Worm (Caenorhabditis elegans) whole organism, mixed stage, embryonic: ENCODE measurements around the gene oac-4.
A peak's percentile ranks its signal among the peaks of the same experiment; 100 is the strongest.

Source experiments
- bed-3 ChIP-seq: fragments of 200-800 bp; sonication (Bioruptor generic); optimal IDR thresholded peaks from 3 replicates; lab custom pipeline; 2018; ENCODE audit warnings: mild to moderate bottlenecking, missing genetic modification characterization, moderate library complexity, missing compliant biosample characterization
- blmp-1 ChIP-seq: fragments of 150-350 bp; optimal IDR thresholded peaks from 2 replicates; lab custom pipeline; 2014; ENCODE audit warnings: missing biosample characterization, missing genetic modification characterization
- ceh-39 ChIP-seq: fragments of 150-350 bp; optimal IDR thresholded peaks from 2 replicates; lab custom pipeline; 2014; ENCODE audit warnings: missing biosample characterization, missing genetic modification characterization
- ceh-43 ChIP-seq: fragments of 200-800 bp; sonication (Bioruptor generic); optimal IDR thresholded peaks from 2 replicates; lab custom pipeline; 2018; ENCODE audit warnings: mild to moderate bottlenecking, missing genetic modification characterization, moderate library complexity, missing compliant biosample characterization
- ceh-83 ChIP-seq: fragments of 200-800 bp; sonication (Bioruptor generic); optimal IDR thresholded peaks from 2 replicates; lab custom pipeline; 2018; ENCODE audit warnings: mild to moderate bottlenecking, missing genetic modification characterization, missing compliant biosample characterization
- ces-1 ChIP-seq: fragments of 150-350 bp; optimal IDR thresholded peaks from 2 replicates; lab custom pipeline; 2014; ENCODE audit warnings: missing biosample characterization, missing genetic modification reagents, missing genetic modification characterization
- cnd-1 ChIP-seq: fragments of 200-800 bp; sonication (Bioruptor generic); optimal IDR thresholded peaks from 2 replicates; lab custom pipeline; 2018; ENCODE audit warnings: mild to moderate bottlenecking, missing genetic modification characterization, missing compliant biosample characterization
- elt-1 ChIP-seq: sonication (generic microtip); optimal IDR thresholded peaks from 2 replicates; lab custom pipeline; 2017; ENCODE audit warnings: missing genetic modification characterization, mild to moderate bottlenecking, missing compliant biosample characterization, antibody characterized with exemption, moderate library complexity, borderline replicate concordance; ENCODE audit not compliant: insufficient read depth
- elt-3 ChIP-seq: fragments of 150-350 bp; optimal IDR thresholded peaks from 2 replicates; lab custom pipeline; 2014; ENCODE audit warnings: missing biosample characterization, missing genetic modification characterization
- flh-1 ChIP-seq: fragments of 200-800 bp; sonication (Bioruptor generic); optimal IDR thresholded peaks from 2 replicates; lab custom pipeline; 2018; ENCODE audit warnings: mild to moderate bottlenecking, missing genetic modification characterization, moderate library complexity, missing compliant biosample characterization
- ham-2 ChIP-seq: fragments of 200-800 bp; sonication (Bioruptor generic); optimal IDR thresholded peaks from 2 replicates; lab custom pipeline; 2018; ENCODE audit warnings: mild to moderate bottlenecking, missing genetic modification characterization, missing compliant biosample characterization
- hlh-1 ChIP-seq: fragments of 150-350 bp; optimal IDR thresholded peaks from 2 replicates; lab custom pipeline; 2014; ENCODE audit warnings: missing biosample characterization, missing genetic modification reagents, missing genetic modification characterization
- lin-32 ChIP-seq: fragments of 200-800 bp; sonication (Bioruptor generic); optimal IDR thresholded peaks from 2 replicates; lab custom pipeline; 2018; ENCODE audit warnings: mild to moderate bottlenecking, missing genetic modification characterization, missing compliant biosample characterization
- lsy-2 ChIP-seq: fragments of 150-350 bp; optimal IDR thresholded peaks from 2 replicates; lab custom pipeline; 2014; ENCODE audit warnings: missing biosample characterization, missing genetic modification characterization
- mab-5 ChIP-seq: fragments of 150-350 bp; optimal IDR thresholded peaks from 2 replicates; lab custom pipeline; 2014; ENCODE audit warnings: missing biosample characterization, missing genetic modification characterization
- mep-1 ChIP-seq: fragments of 150-350 bp; optimal IDR thresholded peaks from 2 replicates; lab custom pipeline; 2017; ENCODE audit warnings: missing biosample characterization, missing genetic modification reagents, missing genetic modification characterization, inconsistent platforms
- mls-2 ChIP-seq: sonication (generic microtip); optimal IDR thresholded peaks from 2 replicates; lab custom pipeline; 2016; ENCODE audit warnings: mild to moderate bottlenecking, missing genetic modification characterization, moderate library complexity, missing compliant biosample characterization
- nhr-12 ChIP-seq: fragments of 150-350 bp; optimal IDR thresholded peaks from 2 replicates; lab custom pipeline; 2014; ENCODE audit warnings: missing biosample characterization, missing genetic modification characterization
- nhr-237 ChIP-seq: fragments of 150-350 bp; optimal IDR thresholded peaks from 2 replicates; lab custom pipeline; 2014; ENCODE audit warnings: missing biosample characterization, missing genetic modification characterization
- nhr-28 ChIP-seq: fragments of 150-350 bp; optimal IDR thresholded peaks from 2 replicates; lab custom pipeline; 2014; ENCODE audit warnings: missing biosample characterization, missing genetic modification characterization
- nhr-76 ChIP-seq: sonication (generic microtip); optimal IDR thresholded peaks from 2 replicates; lab custom pipeline; 2017; ENCODE audit warnings: missing biosample characterization, missing genetic modification characterization
- pha-4 ChIP-seq: fragments of 150-350 bp; optimal IDR thresholded peaks from 2 replicates; lab custom pipeline; 2018; ENCODE audit warnings: missing biosample characterization, missing genetic modification reagents, missing genetic modification characterization
- sem-2 ChIP-seq: fragments of 200-800 bp; sonication (Bioruptor generic); optimal IDR thresholded peaks from 2 replicates; lab custom pipeline; 2018; ENCODE audit warnings: mild to moderate bottlenecking, missing genetic modification characterization, missing compliant biosample characterization
- snpc-4 ChIP-seq: fragments of 150-350 bp; optimal IDR thresholded peaks from 2 replicates; lab custom pipeline; 2014; ENCODE audit warnings: missing biosample characterization, missing genetic modification characterization
- sptf-1 ChIP-seq: sonication (generic microtip); optimal IDR thresholded peaks from 2 replicates; lab custom pipeline; 2017; ENCODE audit warnings: mild to moderate bottlenecking, missing genetic modification characterization, moderate library complexity, missing compliant biosample characterization
- unc-120 ChIP-seq: sonication (generic microtip); optimal IDR thresholded peaks from 2 replicates; lab custom pipeline; 2017; ENCODE audit warnings: missing genetic modification characterization, missing compliant biosample characterization; ENCODE audit not compliant: poor library complexity, severe bottlenecking
- unc-62 ChIP-seq: fragments of 150-350 bp; optimal IDR thresholded peaks from 2 replicates; lab custom pipeline; 2014; ENCODE audit warnings: missing biosample characterization, missing genetic modification reagents, missing genetic modification characterization
- zip-8 ChIP-seq: fragments of 150-350 bp; optimal IDR thresholded peaks from 2 replicates; lab custom pipeline; 2014; ENCODE audit warnings: missing biosample characterization, missing genetic modification characterization
- ztf-11 ChIP-seq: fragments of 150-350 bp; optimal IDR thresholded peaks from 2 replicates; lab custom pipeline; 2014; ENCODE audit warnings: missing biosample characterization, missing genetic modification characterization

Gene oac-4

ce11 chrII:3852654-3853053 is 16.8 kb upstream of the oac-4 start, which contains the start of gene nhr-257:
nhr-257 (plus strand) TSS chrII:3852954.
- no peak for TF ChIP-seq unc-62 (GFP tag; lab: Kevin White, UChicago)
- TF ChIP-seq lsy-2 = no peak
- TF ChIP-seq unc-120 (tag; lab: Kevin White, UChicago) = no peak
- TF ChIP-seq cnd-1 (tag; lab: Kevin White, UChicago) = no peak
- no peak for TF ChIP-seq ceh-39 (tag; lab: Kevin White, UChicago)
- no peak for TF ChIP-seq ham-2 (GFP tag; lab: Kevin White, UChicago)
- no peak for TF ChIP-seq lin-32 (GFP tag; lab: Kevin White, UChicago)
- TF ChIP-seq elt-3 (tag; lab: Kevin White, UChicago) = no peak
- TF ChIP-seq mab-5 = no peak
- no peak for TF ChIP-seq flh-1 (GFP tag; lab: Kevin White, UChicago)
- TF ChIP-seq ces-1 = no peak

ce11 chrII:3850655-3851054 is 14.8 kb upstream of the oac-4 start, which contains the start of gene nhr-72:
nhr-72 (minus strand) TSS chrII:3850755.
- TF ChIP-seq nhr-28 (tag; lab: Kevin White, UChicago) (no peak), cnd-1 (tag; lab: Kevin White, UChicago) (no peak), mls-2 (tag; lab: Kevin White, UChicago) (no peak), bed-3 (GFP tag; lab: Kevin White, UChicago) (no peak), nhr-76 (no peak), lin-32 (GFP tag; lab: Kevin White, UChicago) (no peak), ceh-43 (GFP tag; lab: Kevin White, UChicago) (no peak), elt-1 (tag; lab: Kevin White, UChicago) (no peak), ztf-11 (tag; lab: Kevin White, UChicago) (no peak), ceh-39 (tag; lab: Kevin White, UChicago) (no peak), hlh-1 (tag; lab: Kevin White, UChicago) (no peak), mep-1 (no peak), sem-2 (GFP tag; lab: Kevin White, UChicago) (no peak)

DNA sequence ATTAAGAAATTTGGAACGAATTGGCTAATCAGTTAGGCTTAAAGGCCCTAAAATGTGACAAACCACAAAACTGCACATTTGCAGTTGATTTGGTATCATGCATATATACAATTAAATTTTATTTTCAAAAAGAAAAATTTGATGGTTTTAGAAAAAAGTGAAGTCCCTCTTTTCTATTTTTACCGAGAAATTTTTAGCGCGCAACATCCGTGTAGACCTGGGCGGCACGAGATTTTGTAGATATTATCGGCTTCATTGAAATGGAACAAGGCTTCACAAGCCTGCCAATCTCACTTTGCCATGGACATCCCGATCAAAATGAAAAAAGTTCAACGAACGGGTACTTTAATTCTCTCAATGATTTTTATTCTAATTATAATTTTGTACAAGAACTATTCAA is 10.2 kb upstream of the oac-4 start, which contains the start of gene C17A2.2:
C17A2.2 (plus strand) TSS at position 301 of the 400 bp plus-strand sequence.
- TF ChIP-seq elt-1 (tag; lab: Kevin White, UChicago) (no peak), elt-3 (tag; lab: Kevin White, UChicago) (no peak), ceh-43 (GFP tag; lab: Kevin White, UChicago) (no peak), mab-5 (no peak), snpc-4 (tag; lab: Kevin White, UChicago) (no peak), lin-32 (GFP tag; lab: Kevin White, UChicago) (no peak), ztf-11 (tag; lab: Kevin White, UChicago) (no peak), sptf-1 (no peak), pha-4 (tag; lab: Kevin White, UChicago) (no peak), bed-3 (GFP tag; lab: Kevin White, UChicago) (no peak)
- TF ChIP-seq, all 35 proteins: peak for 0

- TF ChIP-seq lsy-2 (no peak), elt-1 (tag; lab: Kevin White, UChicago) (peak; percentile 36)
- TF ChIP-seq, all 35 proteins: peak for 1
Measured at ce11 chrII:3843305-3843704, 7.5 kb upstream of the oac-4 start, which contains the start of the genes C17A2.7 and C17A2.3. C17A2.7 (minus strand) TSS chrII:3843405. C17A2.3 (plus strand) TSS chrII:3843609.

ce11 chrII:3839562-3839961 is 3.7 kb upstream of the oac-4 start, which contains the start of gene C17A2.4:
C17A2.4 (plus strand) TSS chrII:3839862.
- TF ChIP-seq lsy-2 = no peak
- no peak for TF ChIP-seq elt-1 (tag; lab: Kevin White, UChicago)
- no peak for TF ChIP-seq nhr-12 (tag; lab: Kevin White, UChicago)
- no peak for TF ChIP-seq sem-2 (GFP tag; lab: Kevin White, UChicago)
- TF ChIP-seq nhr-237 (tag; lab: Kevin White, UChicago) = no peak
- TF ChIP-seq blmp-1 = no peak
- TF ChIP-seq unc-120 (tag; lab: Kevin White, UChicago) = no peak
- no peak for TF ChIP-seq ceh-83 (GFP tag; lab: Kevin White, UChicago)
- TF ChIP-seq snpc-4 (tag; lab: Kevin White, UChicago) = no peak
- TF ChIP-seq zip-8 (tag; lab: Kevin White, UChicago) = no peak
- no peak for TF ChIP-seq lin-32 (GFP tag; lab: Kevin White, UChicago)
- no peak for TF ChIP-seq sptf-1
- no peak for TF ChIP-seq pha-4 (tag; lab: Kevin White, UChicago)
- TF ChIP-seq, all 35 proteins: peak for 0
